Worm (Caenorhabditis elegans) whole organism, L4/young adult: Measurements from ENCODE around the gene del-9.

Experiments
- W03F9.2 ChIP-seq: fragments of 150-350 bp; optimal IDR thresholded peaks from 2 replicates; lab custom pipeline; 2014; ENCODE audit warnings: missing biosample characterization, missing genetic modification characterization
- dao-5 ChIP-seq: sonication (generic microtip); optimal IDR thresholded peaks from 2 replicates; lab custom pipeline; 2016; ENCODE audit warnings: missing genotype, missing genetic modification characterization, moderate library complexity, missing compliant biosample characterization
- him-1 ChIP-seq: sonication (generic microtip); optimal IDR thresholded peaks from 2 replicates; lab custom pipeline; 2016; ENCODE audit warnings: missing genotype, missing genetic modification reagents, missing genetic modification characterization, missing compliant biosample characterization

- no peak for TF ChIP-seq him-1
- TF ChIP-seq dao-5 (tag; lab: Kevin White, UChicago): no peak
- TF ChIP-seq W03F9.2 (tag; lab: Kevin White, UChicago): no peak
Observed at ce11 chrX:3613665-3614064, 3.5 kb downstream of the del-9 start.
